Worm (Caenorhabditis elegans) whole organism, L2 larva: ENCODE data around the gene irg-8.

ENCODE experiments used
- C34F6.9 ChIP-seq: fragments of 150-350 bp; optimal IDR thresholded peaks from 2 replicates; lab custom pipeline; 2014; ENCODE audit warnings: missing biosample characterization, missing genetic modification characterization
- F13H6.1 ChIP-seq: sonication (generic microtip); optimal IDR thresholded peaks from 2 replicates; lab custom pipeline; 2016; ENCODE audit warnings: missing genetic modification characterization, missing compliant biosample characterization
- R02D3.7 ChIP-seq: fragments of 150-350 bp; optimal IDR thresholded peaks from 2 replicates; lab custom pipeline; 2014; ENCODE audit warnings: missing biosample characterization, missing genetic modification characterization
- Y55F3AM.14 ChIP-seq: fragments of 200-800 bp; sonication (Bioruptor generic); optimal IDR thresholded peaks from 2 replicates; lab custom pipeline; 2018; ENCODE audit warnings: mild to moderate bottlenecking, missing genetic modification characterization, missing compliant biosample characterization
- ZK546.5 ChIP-seq: sonication (generic microtip); optimal IDR thresholded peaks from 2 replicates; lab custom pipeline; 2017; ENCODE audit warnings: missing biosample characterization, missing genetic modification characterization
- alr-1 ChIP-seq: fragments of 150-350 bp; optimal IDR thresholded peaks from 2 replicates; lab custom pipeline; 2014; ENCODE audit warnings: missing biosample characterization, missing genetic modification characterization
- aly-2 ChIP-seq: fragments of 150-350 bp; optimal IDR thresholded peaks from 2 replicates; lab custom pipeline; 2014; ENCODE audit warnings: missing biosample characterization, missing genetic modification characterization
- ama-1 ChIP-seq: fragments of 150-350 bp; optimal IDR thresholded peaks from 2 replicates; lab custom pipeline; 2018; ENCODE audit warnings: inconsistent platforms
- blmp-1 ChIP-seq: sonication (generic microtip); optimal IDR thresholded peaks from 2 replicates; lab custom pipeline; 2017; ENCODE audit warnings: missing genetic modification characterization, mild to moderate bottlenecking, missing compliant biosample characterization, antibody characterized with exemption, moderate library complexity; ENCODE audit not compliant: insufficient read depth
- ceh-82 ChIP-seq: fragments of 150-350 bp; optimal IDR thresholded peaks from 2 replicates; lab custom pipeline; 2014; ENCODE audit warnings: missing biosample characterization, missing genetic modification characterization
- crh-2 ChIP-seq: sonication (generic microtip); optimal IDR thresholded peaks from 2 replicates; lab custom pipeline; 2017; ENCODE audit warnings: missing biosample characterization, missing genetic modification characterization
- dmd-4 ChIP-seq: sonication (generic microtip); optimal IDR thresholded peaks from 2 replicates; lab custom pipeline; 2017; ENCODE audit warnings: missing biosample characterization, missing genetic modification characterization
- egl-27 ChIP-seq: sonication (generic microtip); optimal IDR thresholded peaks from 3 replicates; lab custom pipeline; 2017; ENCODE audit warnings: missing biosample characterization, missing genetic modification reagents, missing genetic modification characterization
- elt-1 ChIP-seq: fragments of 150-350 bp; optimal IDR thresholded peaks from 2 replicates; lab custom pipeline; 2014; ENCODE audit warnings: missing biosample characterization, missing genetic modification characterization
- elt-3 ChIP-seq: sonication (generic microtip); optimal IDR thresholded peaks from 2 replicates; lab custom pipeline; 2017; ENCODE audit warnings: missing biosample characterization, missing genetic modification characterization
- gmeb-1 ChIP-seq: fragments of 150-350 bp; optimal IDR thresholded peaks from 2 replicates; lab custom pipeline; 2014; ENCODE audit warnings: missing biosample characterization, missing genetic modification characterization
- lin-39 ChIP-seq: fragments of 150-350 bp; optimal IDR thresholded peaks from 2 replicates; lab custom pipeline; 2014; ENCODE audit warnings: missing biosample characterization, missing genetic modification reagents, missing genetic modification characterization
- lsy-2 ChIP-seq, 2 experiments: fragments of 150-350 bp in 1 of 2; sonication (generic microtip) in 1 of 2; optimal IDR thresholded peaks; 2 replicates each; lab custom pipeline; 2014 to 2017; ENCODE audit warnings: missing biosample characterization in 2 of 2, missing genetic modification characterization in 2 of 2
- mab-5 ChIP-seq: fragments of 150-350 bp; optimal IDR thresholded peaks from 2 replicates; lab custom pipeline; 2014; ENCODE audit warnings: missing biosample characterization, missing genetic modification characterization
- mdl-1 ChIP-seq, 2 experiments: fragments of 150-350 bp in 1 of 2; sonication (generic microtip) in 1 of 2; optimal IDR thresholded peaks; 2 replicates each; lab custom pipeline; 2017; ENCODE audit warnings: missing biosample characterization in 2 of 2, missing genetic modification characterization in 2 of 2
- nhr-10 ChIP-seq: sonication (generic microtip); optimal IDR thresholded peaks from 2 replicates; lab custom pipeline; 2017; ENCODE audit warnings: missing biosample characterization, missing genetic modification characterization
- nhr-129 ChIP-seq: fragments of 150-350 bp; optimal IDR thresholded peaks from 2 replicates; lab custom pipeline; 2014; ENCODE audit warnings: missing biosample characterization, missing genetic modification characterization
- nhr-23 ChIP-seq: fragments of 150-350 bp; optimal IDR thresholded peaks from 2 replicates; lab custom pipeline; 2014; ENCODE audit warnings: missing biosample characterization, missing genetic modification reagents, missing genetic modification characterization
- nhr-237 ChIP-seq: fragments of 150-350 bp; optimal IDR thresholded peaks from 2 replicates; lab custom pipeline; 2014; ENCODE audit warnings: missing biosample characterization, missing genetic modification characterization
- nhr-25 ChIP-seq: fragments of 150-350 bp; sonication (generic microtip); optimal IDR thresholded peaks from 3 replicates; lab custom pipeline; 2014; ENCODE audit warnings: missing biosample characterization, missing genetic modification characterization
- nhr-6 ChIP-seq: fragments of 150-350 bp; optimal IDR thresholded peaks from 2 replicates; lab custom pipeline; 2014; ENCODE audit warnings: missing biosample characterization, missing genetic modification characterization
- nhr-77 ChIP-seq: fragments of 150-350 bp; optimal IDR thresholded peaks from 2 replicates; lab custom pipeline; 2014; ENCODE audit warnings: missing biosample characterization, missing genetic modification characterization
- peb-1 ChIP-seq: fragments of 150-350 bp; optimal IDR thresholded peaks from 2 replicates; lab custom pipeline; 2014; ENCODE audit warnings: missing biosample characterization, missing genetic modification characterization
- sem-4 ChIP-seq: fragments of 150-350 bp; optimal IDR thresholded peaks from 2 replicates; lab custom pipeline; 2014; ENCODE audit warnings: missing biosample characterization, missing genetic modification reagents, missing genetic modification characterization
- sma-3 ChIP-seq: sonication (generic microtip); optimal IDR thresholded peaks from 2 replicates; lab custom pipeline; 2016; ENCODE audit warnings: missing genetic modification reagents, missing genetic modification characterization, missing compliant biosample characterization
- sma-9 ChIP-seq, 2 experiments: fragments of 150-350 bp in 1 of 2; sonication (generic microtip) in 1 of 2; optimal IDR thresholded peaks; 2 replicates each; lab custom pipeline; 2014 to 2016; ENCODE audit warnings: missing genetic modification characterization in 2 of 2, mild to moderate bottlenecking in 1 of 2, missing biosample characterization in 1 of 2, missing compliant biosample characterization in 1 of 2, missing genetic modification reagents in 1 of 2, moderate library complexity in 1 of 2
- snpc-4 ChIP-seq: fragments of 150-350 bp; optimal IDR thresholded peaks from 2 replicates; lab custom pipeline; 2014; ENCODE audit warnings: missing biosample characterization, missing genetic modification characterization
- unc-39 ChIP-seq: fragments of 150-350 bp; optimal IDR thresholded peaks from 2 replicates; lab custom pipeline; 2014; ENCODE audit warnings: missing biosample characterization, missing genetic modification characterization
- unc-55 ChIP-seq: fragments of 150-350 bp; sonication (generic microtip); optimal IDR thresholded peaks from 3 replicates; lab custom pipeline; 2014; ENCODE audit warnings: missing biosample characterization, missing genetic modification reagents, missing genetic modification characterization
- unc-62 ChIP-seq: fragments of 150-350 bp; optimal IDR thresholded peaks from 2 replicates; lab custom pipeline; 2014; ENCODE audit warnings: missing biosample characterization, missing genetic modification reagents, missing genetic modification characterization
- ztf-11 ChIP-seq: sonication (generic microtip); optimal IDR thresholded peaks from 2 replicates; lab custom pipeline; 2017; ENCODE audit warnings: missing biosample characterization, missing genetic modification characterization
- ztf-4 ChIP-seq: fragments of 150-350 bp; optimal IDR thresholded peaks from 2 replicates; lab custom pipeline; 2014; ENCODE audit warnings: missing biosample characterization, missing genetic modification characterization

Gene irg-8

ce11 chrV:433898-434297 lies 16.4 kb upstream of the irg-8 start, which contains the start of gene B0554.2:
Gene B0554.2, plus strand, starts transcription at chrV:434198.
- no peak for TF ChIP-seq unc-62
- TF ChIP-seq ama-1 (lab: Kevin White, UChicago): no peak
- TF ChIP-seq ceh-82 (tag; lab: Kevin White, UChicago): no peak
- TF ChIP-seq sma-9 (GFP tag; optimal IDR thresholded peaks at IDR 0.05; lab: Kevin White, UChicago): no peak
- no peak for TF ChIP-seq sma-9 (tag; optimal IDR thresholded peaks at IDR 0.05; lab: Kevin White, UChicago)
- TF ChIP-seq nhr-25 (tag; lab: Kevin White, UChicago): no peak
- no peak for TF ChIP-seq dmd-4 (tag; lab: Kevin White, UChicago)
- TF ChIP-seq nhr-6 (tag; lab: Kevin White, UChicago): no peak
- no peak for TF ChIP-seq nhr-77

- TF ChIP-seq unc-55 (GFP tag; lab: Kevin White, UChicago) (no peak), ama-1 (lab: Kevin White, UChicago) (no peak), alr-1 (tag; lab: Kevin White, UChicago) (no peak), nhr-77 (no peak), ztf-4 (tag; lab: Kevin White, UChicago) (no peak), sem-4 (tag; lab: Kevin White, UChicago) (no peak), lin-39 (no peak), unc-39 (tag; lab: Kevin White, UChicago) (no peak), blmp-1 (tag; lab: Kevin White, UChicago) (no peak), egl-27 (tag; lab: Kevin White, UChicago) (no peak), nhr-129 (tag; lab: Kevin White, UChicago) (no peak), lsy-2 (tag; optimal IDR thresholded peaks at IDR 0.05; lab: Kevin White, UChicago) (no peak), ceh-82 (tag; lab: Kevin White, UChicago) (no peak), nhr-237 (no peak), aly-2 (tag; lab: Kevin White, UChicago) (no peak)
Observed at ce11 chrV:432991-433390, 15.5 kb upstream of the irg-8 start.

ce11 chrV:428844-429243 lies 11.3 kb upstream of the irg-8 start, which contains the start of gene B0554.4:
Gene B0554.4, plus strand, starts transcription at chrV:429144.
- no peak for TF ChIP-seq nhr-23 (tag; lab: Kevin White, UChicago)
- no peak for TF ChIP-seq sma-9 (GFP tag; optimal IDR thresholded peaks at IDR 0.05; lab: Kevin White, UChicago)
- no peak for TF ChIP-seq sma-9 (tag; optimal IDR thresholded peaks at IDR 0.05; lab: Kevin White, UChicago)
- no peak for TF ChIP-seq unc-39 (tag; lab: Kevin White, UChicago)
- TF ChIP-seq snpc-4 (tag; lab: Kevin White, UChicago): no peak
- TF ChIP-seq ZK546.5: no peak
- no peak for TF ChIP-seq nhr-77
- TF ChIP-seq ceh-82 (tag; lab: Kevin White, UChicago): no peak
- TF ChIP-seq peb-1 (tag; lab: Kevin White, UChicago): no peak
- no peak for TF ChIP-seq mab-5 (tag; lab: Kevin White, UChicago)
- TF ChIP-seq nhr-129 (tag; lab: Kevin White, UChicago): no peak
- TF ChIP-seq mdl-1 (tag; optimal IDR thresholded peaks at IDR 0.05; lab: Kevin White, UChicago): no peak
- TF ChIP-seq elt-1: no peak
- no peak for TF ChIP-seq Y55F3AM.14 (GFP tag; lab: Kevin White, UChicago)
- no peak for TF ChIP-seq lsy-2 (tag; optimal IDR thresholded peaks at IDR 0.05; lab: Kevin White, UChicago)
- no peak for TF ChIP-seq nhr-10 (tag; lab: Kevin White, UChicago)

- TF ChIP-seq nhr-23 (tag; lab: Kevin White, UChicago) (no peak), unc-39 (tag; lab: Kevin White, UChicago) (no peak), egl-27 (tag; lab: Kevin White, UChicago) (no peak), crh-2 (tag; lab: Kevin White, UChicago) (no peak), alr-1 (tag; lab: Kevin White, UChicago) (no peak), nhr-25 (tag; lab: Kevin White, UChicago) (no peak), elt-3 (no peak), sma-3 (no peak), ztf-11 (tag; lab: Kevin White, UChicago) (no peak), R02D3.7 (tag; lab: Kevin White, UChicago) (no peak), snpc-4 (tag; lab: Kevin White, UChicago) (no peak), gmeb-1 (tag; lab: Kevin White, UChicago) (no peak), ZK546.5 (no peak), C34F6.9 (tag; lab: Kevin White, UChicago) (no peak), F13H6.1 (tag; lab: Kevin White, UChicago) (no peak), nhr-237 (no peak), sma-9 (GFP tag; optimal IDR thresholded peaks at IDR 0.05; lab: Kevin White, UChicago) (no peak), sma-9 (tag; optimal IDR thresholded peaks at IDR 0.05; lab: Kevin White, UChicago) (no peak)
Observed at ce11 chrV:424140-424539, 6.6 kb upstream of the irg-8 start, which contains the start of gene B0554.5. Gene B0554.5, plus strand, starts transcription at chrV:424440.
